Worm (Caenorhabditis elegans) whole organism, L1 larva: ENCODE results near the gene C29A12.1.

ENCODE experiments used
- alr-1 ChIP-seq: fragments of 200-800 bp; sonication (Bioruptor generic); optimal IDR thresholded peaks from 2 replicates; lab custom pipeline; 2018; ENCODE audit warnings: borderline replicate concordance, mild to moderate bottlenecking, missing genetic modification characterization, missing compliant biosample characterization
- egl-27 ChIP-seq, 2 experiments: fragments of 150-350 bp in 1 of 2; sonication (generic microtip); optimal IDR thresholded peaks; 3 replicates each; lab custom pipeline; 2017 to 2018; ENCODE audit warnings: missing biosample characterization in 2 of 2, missing genetic modification characterization in 2 of 2, missing genetic modification reagents in 2 of 2
- elt-2 ChIP-seq: sonication (generic microtip); optimal IDR thresholded peaks from 2 replicates; lab custom pipeline; 2016; ENCODE audit warnings: missing genetic modification characterization, mild to moderate bottlenecking, inconsistent platforms, missing compliant biosample characterization, missing genetic modification reagents
- mdl-1 ChIP-seq, 2 experiments: fragments of 150-350 bp; optimal IDR thresholded peaks; 2 replicates each; lab custom pipeline; 2014 to 2017; ENCODE audit warnings: missing biosample characterization in 2 of 2, missing genetic modification characterization in 2 of 2, inconsistent platforms in 1 of 2
- nhr-47 ChIP-seq: sonication (generic microtip); optimal IDR thresholded peaks from 2 replicates; lab custom pipeline; 2016; ENCODE audit warnings: mild to moderate bottlenecking, missing genetic modification characterization, moderate library complexity, missing compliant biosample characterization
- skn-1 ChIP-seq: fragments of 150-350 bp; optimal IDR thresholded peaks from 2 replicates; lab custom pipeline; 2014; ENCODE audit warnings: missing biosample characterization, missing genetic modification characterization
- snpc-4 ChIP-seq: fragments of 150-350 bp; optimal IDR thresholded peaks from 2 replicates; lab custom pipeline; 2014; ENCODE audit warnings: missing biosample characterization, missing genetic modification characterization

DNA sequence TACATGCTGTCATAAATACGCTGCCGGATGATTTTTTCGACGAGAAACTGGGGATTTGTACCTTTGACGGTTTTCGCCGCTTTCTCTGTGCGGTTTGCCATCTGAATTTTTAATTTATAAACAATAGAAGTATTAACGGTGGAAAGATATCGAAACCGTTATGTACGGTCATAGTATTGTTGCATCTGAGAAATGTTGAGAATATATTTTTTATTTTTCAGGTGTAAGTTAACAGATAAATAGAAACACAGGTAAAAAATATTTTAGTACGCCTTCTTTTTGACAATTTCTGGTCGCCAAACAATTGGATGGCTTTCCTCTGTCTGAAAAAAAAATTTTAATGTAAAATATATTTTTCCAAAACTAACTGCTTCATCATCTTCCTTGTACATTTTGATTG lies 7.4 kb downstream of the C29A12.1 start, which contains the start of gene prp-38:
- no peak for TF ChIP-seq alr-1 (tag; lab: Kevin White, UChicago)
- TF ChIP-seq mdl-1 (tag; optimal IDR thresholded peaks at IDR 0.05; lab: Kevin White, UChicago) = no peak
- no peak for TF ChIP-seq skn-1 (tag; lab: Kevin White, UChicago)
- TF ChIP-seq egl-27 (tag; optimal IDR thresholded peaks at IDR 0.05; lab: Kevin White, UChicago) = no peak
- TF ChIP-seq snpc-4 (tag; lab: Kevin White, UChicago) = no peak
- TF ChIP-seq nhr-47 = no peak
- TF ChIP-seq elt-2 (tag; lab: Kevin White, UChicago) = no peak
